Fruit fly (Drosophila melanogaster) whole organism, embryonic: Measurements from ENCODE around the gene ldbr.
A peak's percentile ranks its signal among the peaks of the same experiment; 100 is the strongest.

Experiments used
- Antp ChIP-seq: fragments of 200-800 bp; sonication (Bioruptor generic); optimal IDR thresholded peaks from 3 replicates; lab custom pipeline; 2016; ENCODE audit warnings: missing biosample characterization, missing genetic modification characterization
- B-H2 ChIP-seq: fragments of 200-800 bp; sonication (Bioruptor generic); optimal IDR thresholded peaks from 2 replicates; lab custom pipeline; 2018; ENCODE audit warnings: missing biosample characterization, mild to moderate bottlenecking, missing genetic modification characterization
- CG10274 ChIP-seq: fragments of 200-800 bp; sonication (Bioruptor generic); optimal IDR thresholded peaks from 3 replicates; lab custom pipeline; 2017; ENCODE audit warnings: missing biosample characterization, mild to moderate bottlenecking, missing genetic modification characterization
- CG10979 ChIP-seq: fragments of 200-800 bp; sonication (Bioruptor generic); optimal IDR thresholded peaks from 2 replicates; lab custom pipeline; 2018; ENCODE audit warnings: missing biosample characterization, mild to moderate bottlenecking, missing genetic modification characterization, moderate library complexity
- CG11398 ChIP-seq: fragments of 200-800 bp; sonication (Bioruptor generic); optimal IDR thresholded peaks from 2 replicates; lab custom pipeline; 2016; ENCODE audit warnings: missing biosample characterization, missing genetic modification characterization
- CG11696 ChIP-seq: fragments of 200-800 bp; sonication (Bioruptor generic); IDR thresholded peaks from 2 replicates; pipeline ENCODE4 v1.3.6; 2022; ENCODE audit warnings: missing biosample characterization, missing genetic modification characterization
- CG12071 ChIP-seq: fragments of 200-800 bp; sonication (Bioruptor generic); optimal IDR thresholded peaks from 3 replicates; lab custom pipeline; 2018; ENCODE audit warnings: missing biosample characterization, mild to moderate bottlenecking, missing genetic modification characterization
- CG12744 ChIP-seq: fragments of 200-800 bp; sonication (Bioruptor generic); optimal IDR thresholded peaks from 2 replicates; lab custom pipeline; 2016; ENCODE audit warnings: missing biosample characterization, missing genetic modification characterization
- CG13894 ChIP-seq: fragments of 200-800 bp; sonication (Bioruptor generic); optimal IDR thresholded peaks from 3 replicates; lab custom pipeline; 2018; ENCODE audit warnings: missing biosample characterization, mild to moderate bottlenecking, missing genetic modification characterization, moderate library complexity
- CG15696 ChIP-seq: fragments of 200-800 bp; sonication (Bioruptor generic); optimal IDR thresholded peaks from 2 replicates; lab custom pipeline; 2019; ENCODE audit warnings: missing biosample characterization, mild to moderate bottlenecking, missing genetic modification characterization, moderate library complexity
- CG16815 ChIP-seq: fragments of 200-800 bp; sonication (Bioruptor generic); optimal IDR thresholded peaks from 3 replicates; lab custom pipeline; 2017; ENCODE audit warnings: missing biosample characterization, mild to moderate bottlenecking, missing genetic modification characterization
- CG17328 ChIP-seq: fragments of 200-800 bp; sonication (Bioruptor generic); IDR thresholded peaks from 2 replicates; pipeline ENCODE4 v1.3.6; 2022; ENCODE audit warnings: missing biosample characterization, missing genetic modification characterization
- CG17829 ChIP-seq: fragments of 200-800 bp; optimal IDR thresholded peaks from 2 replicates; lab custom pipeline; 2019; ENCODE audit warnings: missing biosample characterization, mild to moderate bottlenecking, missing genetic modification characterization, moderate library complexity
- CG18619 ChIP-seq: fragments of 200-800 bp; sonication (Bioruptor generic); optimal IDR thresholded peaks from 3 replicates; lab custom pipeline; 2017; ENCODE audit warnings: missing biosample characterization, mild to moderate bottlenecking, missing genetic modification characterization
- CG2889 ChIP-seq: fragments of 200-800 bp; sonication (Bioruptor generic); IDR thresholded peaks from 3 replicates; pipeline ENCODE4 v1.3.6; 2022; ENCODE audit warnings: missing biosample characterization, missing genetic modification characterization
- CG4707 ChIP-seq: fragments of 200-800 bp; sonication (Bioruptor generic); optimal IDR thresholded peaks from 2 replicates; lab custom pipeline; 2018; ENCODE audit warnings: missing biosample characterization, mild to moderate bottlenecking, missing genetic modification characterization, moderate library complexity
- CG6254 ChIP-seq: fragments of 200-800 bp; sonication (Bioruptor generic); optimal IDR thresholded peaks from 3 replicates; lab custom pipeline; 2017; ENCODE audit warnings: mild to moderate bottlenecking, missing biosample characterization, missing genetic modification reagents, missing genetic modification characterization
- CG8290 ChIP-seq, 3 experiments: fragments of 200-800 bp; sonication (Bioruptor generic); optimal IDR thresholded peaks; 2 replicates each; lab custom pipeline; 2016 to 2019; ENCODE audit warnings: missing biosample characterization in 3 of 3, missing genetic modification characterization in 3 of 3, mild to moderate bottlenecking in 2 of 3, moderate library complexity in 1 of 3
- CG9797 ChIP-seq: fragments of 200-800 bp; sonication (Bioruptor generic); optimal IDR thresholded peaks from 3 replicates; lab custom pipeline; 2018; ENCODE audit warnings: missing biosample characterization, mild to moderate bottlenecking, missing genetic modification characterization
- CG9817 ChIP-seq: fragments of 200-800 bp; sonication (Bioruptor generic); optimal IDR thresholded peaks from 2 replicates; lab custom pipeline; 2018; ENCODE audit warnings: missing biosample characterization, mild to moderate bottlenecking, missing genetic modification characterization, moderate library complexity
- Dad ChIP-seq: fragments of 200-800 bp; sonication (Bioruptor generic); optimal IDR thresholded peaks from 3 replicates; lab custom pipeline; 2016; ENCODE audit warnings: missing biosample characterization, missing genetic modification characterization
- Dip2 ChIP-seq: fragments of 200-800 bp; sonication (Bioruptor generic); IDR thresholded peaks from 2 replicates; pipeline ENCODE4 v1.3.6; 2022; ENCODE audit warnings: missing biosample characterization, missing genetic modification characterization
- Dll ChIP-seq: fragments of 200-800 bp; sonication (Bioruptor generic); IDR thresholded peaks from 4 replicates; pipeline ENCODE4 v1.3.6; 2022; ENCODE audit warnings: missing biosample characterization, missing genetic modification characterization; ENCODE audit not compliant: partially characterized antibody
- Dp ChIP-seq: fragments of 200-800 bp; sonication (Bioruptor generic); optimal IDR thresholded peaks from 2 replicates; lab custom pipeline; 2018; ENCODE audit warnings: missing biosample characterization, mild to moderate bottlenecking, missing genetic modification characterization, moderate library complexity
- Fer2 ChIP-seq: fragments of 200-800 bp; sonication (Bioruptor generic); optimal IDR thresholded peaks from 2 replicates; lab custom pipeline; 2018; ENCODE audit warnings: missing biosample characterization, mild to moderate bottlenecking, missing genetic modification characterization, moderate library complexity
- GATAe ChIP-seq: fragments of 200-800 bp; sonication (Bioruptor generic); conservative IDR thresholded peaks from 2 replicates; pipeline ENCODE4 v1.3.6; 2022; ENCODE audit warnings: missing biosample characterization, missing genetic modification characterization
- HLH54F ChIP-seq: fragments of 200-800 bp; sonication (Bioruptor generic); optimal IDR thresholded peaks from 3 replicates; lab custom pipeline; 2016; ENCODE audit warnings: missing biosample characterization, missing genetic modification characterization
- Lpt ChIP-seq: fragments of >200 bp; optimal IDR thresholded peaks from 2 replicates; lab custom pipeline; 2018; ENCODE audit warnings: missing biosample characterization, missing genetic modification characterization
- MBD-R2 ChIP-seq: fragments of 200-800 bp; sonication (Bioruptor generic); IDR thresholded peaks from 2 replicates; pipeline ENCODE4 v1.3.6; 2022; ENCODE audit warnings: missing biosample characterization, missing genetic modification characterization
- Meics ChIP-seq: fragments of 200-800 bp; sonication (Bioruptor generic); optimal IDR thresholded peaks from 2 replicates; lab custom pipeline; 2017; ENCODE audit warnings: missing biosample characterization, mild to moderate bottlenecking, missing genetic modification characterization
- Sox100B ChIP-seq: fragments of 200-800 bp; sonication (Bioruptor generic); optimal IDR thresholded peaks from 3 replicates; lab custom pipeline; 2018; ENCODE audit warnings: missing biosample characterization, mild to moderate bottlenecking, missing genetic modification characterization
- Sox102F ChIP-seq: fragments of 200-800 bp; sonication (Bioruptor generic); optimal IDR thresholded peaks from 2 replicates; lab custom pipeline; 2018; ENCODE audit warnings: missing biosample characterization, mild to moderate bottlenecking, missing genetic modification characterization, moderate library complexity
- Spps ChIP-seq: fragments of 200-800 bp; sonication (Bioruptor generic); optimal IDR thresholded peaks from 2 replicates; lab custom pipeline; 2018; ENCODE audit warnings: missing biosample characterization, mild to moderate bottlenecking, missing genetic modification characterization
- bigmax ChIP-seq: fragments of 200-800 bp; sonication (Bioruptor generic); optimal IDR thresholded peaks from 2 replicates; lab custom pipeline; 2018; ENCODE audit warnings: missing biosample characterization, mild to moderate bottlenecking, missing genetic modification characterization
- croc ChIP-seq: fragments of 200-800 bp; sonication (Bioruptor generic); conservative IDR thresholded peaks from 3 replicates; pipeline ENCODE4 v1.3.6; 2022; ENCODE audit warnings: missing biosample characterization, missing genetic modification characterization
- dpn ChIP-seq, 2 experiments: fragments of 200-800 bp; sonication (Bioruptor generic); optimal IDR thresholded peaks; 3 replicates each; lab custom pipeline; 2016; ENCODE audit warnings: missing biosample characterization in 2 of 2, missing genetic modification characterization in 2 of 2
- ewg ChIP-seq: fragments of 200-800 bp; sonication (Bioruptor generic); optimal IDR thresholded peaks from 3 replicates; lab custom pipeline; 2017; ENCODE audit warnings: mild to moderate bottlenecking, missing biosample characterization, missing genetic modification reagents, missing genetic modification characterization
- gcm2 ChIP-seq: fragments of 200-800 bp; sonication (Bioruptor generic); optimal IDR thresholded peaks from 2 replicates; lab custom pipeline; 2016; ENCODE audit warnings: missing biosample characterization, missing genetic modification characterization
- gfzf ChIP-seq: fragments of 200-800 bp; sonication (Bioruptor generic); optimal IDR thresholded peaks from 2 replicates; lab custom pipeline; 2016; ENCODE audit warnings: missing biosample characterization, mild to moderate bottlenecking, missing genetic modification characterization, moderate library complexity
- insv ChIP-seq, 2 experiments: fragments of 200-800 bp; sonication (Bioruptor generic); optimal IDR thresholded peaks; 3 replicates each; lab custom pipeline; 2016 to 2018; ENCODE audit warnings: missing biosample characterization in 2 of 2, missing genetic modification characterization in 2 of 2
- knrl ChIP-seq: fragments of 200-800 bp; sonication (Bioruptor generic); IDR thresholded peaks from 3 replicates; pipeline ENCODE4 v1.3.6; 2022; ENCODE audit warnings: missing biosample characterization, missing genetic modification characterization; ENCODE audit not compliant: partially characterized antibody
- nerfin-2 ChIP-seq: fragments of 200-800 bp; sonication (Bioruptor generic); IDR thresholded peaks from 2 replicates; pipeline ENCODE4 v1.3.6; 2022; ENCODE audit warnings: missing biosample characterization, missing genetic modification characterization; ENCODE audit not compliant: partially characterized antibody
- nmo ChIP-seq: fragments of 200-800 bp; sonication (Bioruptor generic); optimal IDR thresholded peaks from 2 replicates; lab custom pipeline; 2018; ENCODE audit warnings: missing biosample characterization, mild to moderate bottlenecking, missing genetic modification characterization, moderate library complexity
- phol ChIP-seq: fragments of 200-800 bp; sonication (Bioruptor generic); optimal IDR thresholded peaks from 3 replicates; lab custom pipeline; 2018; ENCODE audit warnings: missing biosample characterization, mild to moderate bottlenecking, missing genetic modification characterization, moderate library complexity
- pum ChIP-seq: fragments of 200-800 bp; sonication (Bioruptor generic); optimal IDR thresholded peaks from 2 replicates; lab custom pipeline; 2016; ENCODE audit warnings: missing biosample characterization, missing genetic modification characterization
- seq ChIP-seq: fragments of 200-800 bp; sonication (Bioruptor generic); IDR thresholded peaks from 2 replicates; pipeline ENCODE4 v1.3.6; 2022; ENCODE audit warnings: missing biosample characterization, missing genetic modification characterization
- sim ChIP-seq: fragments of 200-800 bp; sonication (Bioruptor generic); IDR thresholded peaks from 2 replicates; pipeline ENCODE4 v1.3.6; 2022; ENCODE audit warnings: missing biosample characterization, missing genetic modification characterization
- sr ChIP-seq: fragments of 200-800 bp; sonication (Bioruptor generic); IDR thresholded peaks from 3 replicates; pipeline ENCODE4 v1.3.6; 2022; ENCODE audit warnings: missing biosample characterization, missing genetic modification characterization
- tll ChIP-seq, 2 experiments: fragments of 200-800 bp in 1 of 2; fragments of >200 bp in 1 of 2; sonication (Bioruptor generic) in 1 of 2; optimal IDR thresholded peaks; 2 replicates each; lab custom pipeline; 2017 to 2019; ENCODE audit warnings: missing biosample characterization in 2 of 2, missing genetic modification characterization in 2 of 2, mild to moderate bottlenecking in 1 of 2, moderate library complexity in 1 of 2

ldbr gene

DNA sequence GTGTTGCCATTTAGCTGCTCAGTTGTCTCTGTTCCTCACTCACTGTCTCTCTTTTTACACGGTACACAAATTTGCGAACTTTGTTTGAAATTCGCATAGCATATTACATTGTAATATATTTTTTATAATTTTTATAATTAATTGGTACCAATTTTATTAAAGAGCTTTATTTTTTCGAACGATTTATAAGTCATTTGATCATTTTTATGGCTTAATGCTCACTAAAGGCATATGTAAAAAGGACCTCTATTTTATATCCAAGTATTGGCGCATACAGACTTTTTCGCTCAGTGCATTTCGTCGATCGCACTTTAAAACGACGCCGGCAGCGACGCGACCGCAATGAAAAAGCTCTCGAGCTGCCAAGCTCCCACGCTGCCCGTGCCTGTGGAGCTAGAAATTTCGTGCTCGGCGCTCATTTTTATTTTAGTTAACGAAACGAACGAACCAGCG is 25.5 kb upstream of the ldbr start (continued):
- TF ChIP-seq Dip2 (GFP tag; lab: Robert Waterston, UW), result peak; percentile 59
- peak; percentile 87 to 95 for TF ChIP-seq dpn (GFP tag; optimal IDR thresholded peaks at IDR 0.05; lab: Kevin White, UChicago)
- peak; percentile 93 for TF ChIP-seq nmo (GFP tag; lab: Kevin White, UChicago)
- peak; percentile 68 for TF ChIP-seq CG15696
- peak; percentile 84 for TF ChIP-seq CG17328
- peak; percentile 14 for TF ChIP-seq Dp
- no peak for TF ChIP-seq bigmax (GFP tag; lab: Kevin White, UChicago)
- peak; percentile 94 for TF ChIP-seq Sox100B
- peak; percentile 78 for TF ChIP-seq Antp (GFP tag; lab: Kevin White, UChicago)
- peak; percentile 90 for TF ChIP-seq Fer2 (tag; lab: Kevin White, UChicago)
- no peak for TF ChIP-seq tll (GFP tag; optimal IDR thresholded peaks at IDR 0.05; lab: Kevin White, UChicago)
- peak; percentile 82 for TF ChIP-seq ewg
- peak; percentile 61 for TF ChIP-seq CG8290 (GFP tag; optimal IDR thresholded peaks at IDR 0.05; lab: Kevin White, UChicago)
- TF ChIP-seq CG8290 (tag; optimal IDR thresholded peaks at IDR 0.05; lab: Kevin White, UChicago), result peak in 1 of 2 experiments; percentile 74
- peak; percentile 75 for TF ChIP-seq CG12744 (GFP tag; lab: Kevin White, UChicago)
- no peak for TF ChIP-seq Dll (GFP tag; lab: Robert Waterston, UW)
- TF ChIP-seq Meics (GFP tag; lab: Kevin White, UChicago), result peak; percentile 98
- peak; percentile 84 for TF ChIP-seq Dad (GFP tag; lab: Kevin White, UChicago)
- peak; percentile 81 for TF ChIP-seq GATAe
- TF ChIP-seq CG9797 (GFP tag; lab: Kevin White, UChicago), result no peak
- TF ChIP-seq phol (tag; lab: Kevin White, UChicago), result peak; percentile 85
- peak; percentile 97 for TF ChIP-seq CG18619 (GFP tag; lab: Kevin White, UChicago)
- TF ChIP-seq CG13894 (tag; lab: Kevin White, UChicago), result peak; percentile 97
- peak; percentile 54; the same call in 2 of the 3 replicates for TF ChIP-seq croc (GFP tag; lab: Robert Waterston, UW)
- no peak for TF ChIP-seq gfzf (GFP tag; lab: Kevin White, UChicago)
- TF ChIP-seq CG6254, result peak; percentile 68
- peak; percentile 93 for TF ChIP-seq CG2889 (GFP tag; lab: Robert Waterston, UW)
- peak; percentile 59; the same call in 1 of the 3 replicates for TF ChIP-seq sr
- peak; percentile 69 for TF ChIP-seq gcm2 (GFP tag; lab: Kevin White, UChicago)
- peak; percentile 97 for TF ChIP-seq seq (GFP tag; lab: Robert Waterston, UW)
- TF ChIP-seq Lpt (GFP tag; lab: Kevin White, UChicago), result no peak
- TF ChIP-seq CG17829 (tag; lab: Kevin White, UChicago), result peak; percentile 87
- peak; percentile 70 for TF ChIP-seq CG12071 (GFP tag; lab: Kevin White, UChicago)
- TF ChIP-seq B-H2, result peak; percentile 97
- TF ChIP-seq knrl (GFP tag; lab: Robert Waterston, UW), result no peak
- peak; percentile 97 for TF ChIP-seq CG9817 (tag; lab: Kevin White, UChicago)
- TF ChIP-seq sim (GFP tag; lab: Robert Waterston, UW), result peak; percentile 39; the same call in 1 of the 2 replicates
- peak; percentile 95 for TF ChIP-seq Sox102F (GFP tag; lab: Kevin White, UChicago)
- peak; percentile 75 for TF ChIP-seq CG10979
- TF ChIP-seq HLH54F (GFP tag; lab: Kevin White, UChicago), result peak; percentile 87
- no peak for TF ChIP-seq nerfin-2 (GFP tag; lab: Robert Waterston, UW)
- peak; percentile 83 for TF ChIP-seq CG11696 (GFP tag; lab: Robert Waterston, UW)
- peak; percentile 85 for TF ChIP-seq MBD-R2 (GFP tag; lab: Robert Waterston, UW)
- peak; percentile 45 for TF ChIP-seq CG11398
- no peak for TF ChIP-seq Spps (tag; lab: Kevin White, UChicago)
- TF ChIP-seq insv (GFP tag; optimal IDR thresholded peaks at IDR 0.05; lab: Kevin White, UChicago), result peak in 1 of 2 experiments; percentile 72
- TF ChIP-seq CG4707, result peak; percentile 31
- peak; percentile 72 for TF ChIP-seq pum
- TF ChIP-seq CG16815 (GFP tag; lab: Kevin White, UChicago), result peak; percentile 88
- TF ChIP-seq CG10274 (GFP tag; lab: Kevin White, UChicago), result peak; percentile 86
